Fruit fly (Drosophila melanogaster) whole organism, embryonic: ENCODE data around the gene Exn.

ENCODE experiments used
- Bgb ChIP-seq: fragments of 200-800 bp; sonication (Bioruptor generic); IDR thresholded peaks from 2 replicates; pipeline ENCODE4 v1.3.6; 2022; ENCODE audit warnings: missing biosample characterization, missing genetic modification characterization; ENCODE audit not compliant: partially characterized antibody
- BtbVII ChIP-seq: fragments of 200-800 bp; sonication (Bioruptor generic); optimal IDR thresholded peaks from 3 replicates; lab custom pipeline; 2017; ENCODE audit warnings: missing biosample characterization, mild to moderate bottlenecking, missing genetic modification characterization
- C15 ChIP-seq: fragments of 200-800 bp; sonication (Bioruptor generic); IDR thresholded peaks from 3 replicates; pipeline ENCODE4 v1.3.6; 2022; ENCODE audit warnings: missing biosample characterization, missing genetic modification characterization
- CG10543 ChIP-seq: fragments of 200-800 bp; sonication (Bioruptor generic); optimal IDR thresholded peaks from 3 replicates; lab custom pipeline; 2017; ENCODE audit warnings: missing biosample characterization, mild to moderate bottlenecking, missing genetic modification characterization, moderate library complexity
- CG11398 ChIP-seq: fragments of 200-800 bp; sonication (Bioruptor generic); optimal IDR thresholded peaks from 2 replicates; lab custom pipeline; 2016; ENCODE audit warnings: missing biosample characterization, missing genetic modification characterization
- CG12071 ChIP-seq: fragments of 200-800 bp; sonication (Bioruptor generic); optimal IDR thresholded peaks from 3 replicates; lab custom pipeline; 2018; ENCODE audit warnings: missing biosample characterization, mild to moderate bottlenecking, missing genetic modification characterization
- CG12236 ChIP-seq: fragments of 200-800 bp; sonication (Bioruptor generic); optimal IDR thresholded peaks from 2 replicates; lab custom pipeline; 2016; ENCODE audit warnings: missing biosample characterization, missing genetic modification characterization
- CG12769 ChIP-seq: fragments of 200-800 bp; sonication (Bioruptor generic); optimal IDR thresholded peaks from 2 replicates; lab custom pipeline; 2019; ENCODE audit warnings: missing biosample characterization, mild to moderate bottlenecking, missing genetic modification characterization, moderate library complexity
- CG15601 ChIP-seq: fragments of 200-800 bp; sonication (Bioruptor generic); optimal IDR thresholded peaks from 3 replicates; lab custom pipeline; 2019; ENCODE audit warnings: missing biosample characterization, mild to moderate bottlenecking, missing genetic modification characterization, moderate library complexity
- CG1603 ChIP-seq: fragments of 200-800 bp; sonication (Bioruptor generic); optimal IDR thresholded peaks from 2 replicates; lab custom pipeline; 2019; ENCODE audit warnings: missing biosample characterization, mild to moderate bottlenecking, missing genetic modification characterization, moderate library complexity
- CG32532 ChIP-seq: fragments of 200-800 bp; sonication (Bioruptor generic); IDR thresholded peaks from 2 replicates; pipeline ENCODE4 v1.3.6; 2022; ENCODE audit warnings: missing biosample characterization, missing genetic modification characterization
- CG33557 ChIP-seq: fragments of 200-800 bp; sonication (Bioruptor generic); optimal IDR thresholded peaks from 2 replicates; lab custom pipeline; 2019; ENCODE audit warnings: missing biosample characterization, mild to moderate bottlenecking, missing genetic modification characterization, moderate library complexity
- CG34376 ChIP-seq: fragments of 200-800 bp; sonication (Bioruptor generic); optimal IDR thresholded peaks from 2 replicates; lab custom pipeline; 2018; ENCODE audit warnings: missing biosample characterization, mild to moderate bottlenecking, missing genetic modification characterization
- CG3847 ChIP-seq: fragments of 200-800 bp; sonication (Bioruptor generic); IDR thresholded peaks from 2 replicates; pipeline ENCODE4 v1.3.6; 2022; ENCODE audit warnings: missing biosample characterization, missing genetic modification characterization
- CG4820 ChIP-seq: fragments of 200-800 bp; sonication (Bioruptor generic); optimal IDR thresholded peaks from 3 replicates; lab custom pipeline; 2016; ENCODE audit warnings: missing biosample characterization, missing genetic modification characterization
- CG6813 ChIP-seq: fragments of 200-800 bp; sonication (Bioruptor generic); optimal IDR thresholded peaks from 2 replicates; lab custom pipeline; 2017; ENCODE audit warnings: missing biosample characterization, missing genetic modification characterization, mild to moderate bottlenecking, moderate library complexity, missing genetic modification reagents
- CrebB ChIP-seq: fragments of 200-800 bp; sonication (Bioruptor generic); optimal IDR thresholded peaks from 3 replicates; lab custom pipeline; 2018; ENCODE audit warnings: missing biosample characterization, mild to moderate bottlenecking, missing genetic modification characterization
- Dref ChIP-seq: fragments of 200-800 bp; sonication (Bioruptor generic); IDR thresholded peaks from 2 replicates; pipeline ENCODE4 v1.3.6; 2022; ENCODE audit warnings: missing biosample characterization, missing genetic modification characterization
- E2f2 ChIP-seq: fragments of 200-800 bp; sonication (Bioruptor generic); IDR thresholded peaks from 2 replicates; pipeline ENCODE4 v1.3.6; 2022; ENCODE audit warnings: missing biosample characterization, missing genetic modification characterization
- Fer1 ChIP-seq: fragments of 200-800 bp; sonication (Bioruptor generic); optimal IDR thresholded peaks from 2 replicates; lab custom pipeline; 2017; ENCODE audit warnings: missing biosample characterization, mild to moderate bottlenecking, missing genetic modification characterization
- GATAe ChIP-seq: fragments of 200-800 bp; sonication (Bioruptor generic); conservative IDR thresholded peaks from 2 replicates; pipeline ENCODE4 v1.3.6; 2022; ENCODE audit warnings: missing biosample characterization, missing genetic modification characterization
- HHEX ChIP-seq: fragments of 200-800 bp; sonication (Bioruptor generic); optimal IDR thresholded peaks from 3 replicates; lab custom pipeline; 2017; ENCODE audit warnings: missing biosample characterization, mild to moderate bottlenecking, missing genetic modification characterization, missing genetic modification reagents
- Hr78 ChIP-seq, 2 experiments: fragments of 200-800 bp in 1 of 2; fragments of >200 bp in 1 of 2; sonication (Bioruptor generic) in 1 of 2; optimal IDR thresholded peaks; 2 replicates each; lab custom pipeline; 2017 to 2019; ENCODE audit warnings: missing biosample characterization in 2 of 2, missing genetic modification characterization in 2 of 2, mild to moderate bottlenecking in 1 of 2, moderate library complexity in 1 of 2
- MBD-R2 ChIP-seq: fragments of 200-800 bp; sonication (Bioruptor generic); IDR thresholded peaks from 2 replicates; pipeline ENCODE4 v1.3.6; 2022; ENCODE audit warnings: missing biosample characterization, missing genetic modification characterization
- MTF-1 ChIP-seq: fragments of 200-800 bp; sonication (Bioruptor generic); optimal IDR thresholded peaks from 2 replicates; lab custom pipeline; 2018; ENCODE audit warnings: missing biosample characterization, mild to moderate bottlenecking, missing genetic modification characterization, borderline replicate concordance
- Meics ChIP-seq: fragments of 200-800 bp; sonication (Bioruptor generic); optimal IDR thresholded peaks from 2 replicates; lab custom pipeline; 2017; ENCODE audit warnings: missing biosample characterization, mild to moderate bottlenecking, missing genetic modification characterization
- Mrtf ChIP-seq: fragments of 200-800 bp; sonication (Bioruptor generic); IDR thresholded peaks from 3 replicates; pipeline ENCODE4 v1.3.6; 2022; ENCODE audit warnings: missing biosample characterization, missing genetic modification characterization
- NC2α ChIP-seq: fragments of 200-800 bp; sonication (Bioruptor generic); optimal IDR thresholded peaks from 2 replicates; lab custom pipeline; 2016; ENCODE audit warnings: missing biosample characterization, missing genetic modification characterization
- NFAT ChIP-seq: fragments of 200-800 bp; sonication (Bioruptor generic); IDR thresholded peaks from 2 replicates; pipeline ENCODE4 v1.3.6; 2022; ENCODE audit warnings: missing biosample characterization, missing genetic modification characterization
- Opbp ChIP-seq: fragments of 200-800 bp; sonication (Bioruptor generic); IDR thresholded peaks from 3 replicates; pipeline ENCODE4 v1.3.6; 2022; ENCODE audit warnings: missing biosample characterization, missing genetic modification characterization; ENCODE audit not compliant: partially characterized antibody
- Taf1 ChIP-seq: fragments of 200-800 bp; sonication (Bioruptor generic); IDR thresholded peaks from 2 replicates; pipeline ENCODE4 v1.3.6; 2022; ENCODE audit warnings: missing biosample characterization, missing genetic modification characterization
- Trl ChIP-seq, 3 experiments: fragments of >200 bp in 2 of 3; fragments of 200-800 bp in 1 of 3; sonication (Bioruptor generic) in 1 of 3; optimal IDR thresholded peaks; 2 replicates in 1 of 3; 3 replicates in 2 of 3; lab custom pipeline; 2016 to 2017; ENCODE audit warnings: missing biosample characterization in 1 of 3, missing genetic modification characterization in 1 of 3
- ase ChIP-seq: fragments of 200-800 bp; sonication (Bioruptor generic); IDR thresholded peaks from 3 replicates; pipeline ENCODE4 v1.3.6; 2022; ENCODE audit warnings: missing biosample characterization, missing genetic modification characterization
- crol ChIP-seq: fragments of 200-800 bp; sonication (Bioruptor generic); IDR thresholded peaks from 2 replicates; pipeline ENCODE4 v1.3.6; 2022; ENCODE audit warnings: missing biosample characterization, missing genetic modification characterization
- cwo ChIP-seq: fragments of 200-800 bp; sonication (Bioruptor generic); optimal IDR thresholded peaks from 3 replicates; lab custom pipeline; 2017; ENCODE audit warnings: missing biosample characterization, missing genetic modification characterization, mild to moderate bottlenecking, moderate library complexity, missing genetic modification reagents
- gcm ChIP-seq: fragments of 200-800 bp; sonication (Bioruptor generic); optimal IDR thresholded peaks from 2 replicates; lab custom pipeline; 2019; ENCODE audit warnings: missing biosample characterization, mild to moderate bottlenecking, missing genetic modification characterization, moderate library complexity
- jumu ChIP-seq: fragments of 200-800 bp; sonication (Bioruptor generic); optimal IDR thresholded peaks from 3 replicates; lab custom pipeline; 2016; ENCODE audit warnings: missing biosample characterization, missing genetic modification characterization
- lab ChIP-seq: fragments of 200-800 bp; sonication (Bioruptor generic); optimal IDR thresholded peaks from 3 replicates; lab custom pipeline; 2017; ENCODE audit warnings: missing biosample characterization, missing genetic modification characterization, mild to moderate bottlenecking, moderate library complexity, missing genetic modification reagents
- nerfin-1 ChIP-seq: fragments of 200-800 bp; sonication (Bioruptor generic); optimal IDR thresholded peaks from 3 replicates; lab custom pipeline; 2019; ENCODE audit warnings: missing biosample characterization, mild to moderate bottlenecking, missing genetic modification characterization, moderate library complexity
- odd ChIP-seq: fragments of 200-800 bp; sonication (Bioruptor generic); optimal IDR thresholded peaks from 2 replicates; lab custom pipeline; 2017; ENCODE audit warnings: missing biosample characterization, mild to moderate bottlenecking, missing genetic modification characterization
- pros ChIP-seq: fragments of 200-800 bp; sonication (Bioruptor generic); optimal IDR thresholded peaks from 3 replicates; lab custom pipeline; 2019; ENCODE audit warnings: missing biosample characterization, mild to moderate bottlenecking, missing genetic modification characterization, moderate library complexity
- ranshi ChIP-seq: fragments of 200-800 bp; sonication (Bioruptor generic); IDR thresholded peaks from 2 replicates; pipeline ENCODE4 v1.3.6; 2022; ENCODE audit warnings: missing biosample characterization, missing genetic modification characterization
- schlank ChIP-seq: fragments of 200-800 bp; sonication (Bioruptor generic); optimal IDR thresholded peaks from 2 replicates; lab custom pipeline; 2018; ENCODE audit warnings: missing biosample characterization, mild to moderate bottlenecking, missing genetic modification characterization
- sug ChIP-seq: fragments of 200-800 bp; optimal IDR thresholded peaks from 2 replicates; lab custom pipeline; 2019; ENCODE audit warnings: missing biosample characterization, mild to moderate bottlenecking, missing genetic modification characterization, moderate library complexity
- tap ChIP-seq: fragments of 200-800 bp; optimal IDR thresholded peaks from 3 replicates; lab custom pipeline; 2019; ENCODE audit warnings: missing biosample characterization, mild to moderate bottlenecking, missing genetic modification characterization, moderate library complexity
- unc-4 ChIP-seq: fragments of 200-800 bp; sonication (Bioruptor generic); IDR thresholded peaks from 2 replicates; pipeline ENCODE4 v1.3.6; 2022; ENCODE audit warnings: missing biosample characterization, missing genetic modification characterization; ENCODE audit not compliant: partially characterized antibody
- vvl ChIP-seq: fragments of 200-800 bp; sonication (Bioruptor generic); IDR thresholded peaks from 2 replicates; pipeline ENCODE4 v1.3.6; 2022; ENCODE audit warnings: missing biosample characterization, missing genetic modification characterization
- z ChIP-seq: fragments of 200-800 bp; sonication (Bioruptor generic); IDR thresholded peaks from 3 replicates; pipeline ENCODE4 v1.3.6; 2022; ENCODE audit warnings: missing biosample characterization, missing genetic modification characterization

The Exn gene

dm6 chr3L:16969652-16970109 lies at the start of gene Exn:
Gene Exn (plus strand): TSS chr3L:16970013.
- TF ChIP-seq CG1603 (tag; lab: Kevin White, UChicago) (no peak), crol (GFP tag; lab: Robert Waterston, UW) (peak; percentile 92), ranshi (GFP tag; lab: Robert Waterston, UW) (peak; percentile 36; the same call in 1 of the 2 replicates), CG4820 (GFP tag; lab: Kevin White, UChicago) (no peak), BtbVII (GFP tag; lab: Kevin White, UChicago) (peak; percentile 40), CG3847 (GFP tag; lab: Robert Waterston, UW) (peak; percentile 49; the same call in 1 of the 2 replicates), Opbp (GFP tag; lab: Robert Waterston, UW) (0 out of 3 replicates have a peak, but pooled peaks have one; percentile 33), cwo (GFP tag; lab: Kevin White, UChicago) (peak; percentile 59), GATAe (GFP tag; lab: Robert Waterston, UW) (peak; percentile 59), CG32532 (GFP tag; lab: Robert Waterston, UW) (peak; percentile 76; the same call in 1 of the 2 replicates), E2f2 (GFP tag; lab: Robert Waterston, UW) (peak; percentile 34; the same call in 1 of the 2 replicates), CG10543 (GFP tag; lab: Kevin White, UChicago) (peak; percentile 85), odd (GFP tag; lab: Kevin White, UChicago) (peak; percentile 34), CG15601 (tag; lab: Kevin White, UChicago) (peak; percentile 82), Fer1 (GFP tag; lab: Kevin White, UChicago) (peak; percentile 76), sug (tag; lab: Kevin White, UChicago) (peak; percentile 66), gcm (GFP tag; lab: Kevin White, UChicago) (peak; percentile 38), Bgb (GFP tag; lab: Robert Waterston, UW) (peak; percentile 35; the same call in 1 of the 2 replicates), CrebB (tag; lab: Kevin White, UChicago) (peak; percentile 45), CG12769 (peak; percentile 94), jumu (GFP tag; lab: Kevin White, UChicago) (peak; percentile 12), HHEX (GFP tag; lab: Kevin White, UChicago) (peak; percentile 58), NC2α (GFP tag; lab: Kevin White, UChicago) (no peak), MBD-R2 (GFP tag; lab: Robert Waterston, UW) (peak; percentile 26; the same call in 1 of the 2 replicates), Hr78 (GFP tag; optimal IDR thresholded peaks at IDR 0.05; lab: Kevin White, UChicago) (peak in 1 of 2 experiments; percentile 98), schlank (tag; lab: Kevin White, UChicago) (peak; percentile 52), CG33557 (no peak), MTF-1 (peak; percentile 28), CG12071 (GFP tag; lab: Kevin White, UChicago) (peak; percentile 22), ase (GFP tag; lab: Robert Waterston, UW) (0 out of 3 replicates have a peak, but pooled peaks have one; percentile 31), CG34376 (peak; percentile 87), pros (GFP tag; lab: Kevin White, UChicago) (peak; percentile 38), z (GFP tag; lab: Robert Waterston, UW) (0 out of 3 replicates have a peak, but pooled peaks have one; percentile 31), CG6813 (GFP tag; lab: Kevin White, UChicago) (peak; percentile 11), vvl (GFP tag; lab: Robert Waterston, UW) (peak; percentile 71), Trl (optimal IDR thresholded peaks at IDR 0.05; lab: Kevin White, UChicago) (peak; percentile 55 to 74), Trl (GFP tag; optimal IDR thresholded peaks at IDR 0.05; lab: Kevin White, UChicago) (peak; percentile 4), unc-4 (GFP tag; lab: Robert Waterston, UW) (no peak), lab (GFP tag; lab: Kevin White, UChicago) (peak; percentile 78), nerfin-1 (tag; lab: Kevin White, UChicago) (no peak), Mrtf (GFP tag; lab: Robert Waterston, UW) (no peak), tap (tag; lab: Kevin White, UChicago) (peak; percentile 23), NFAT (GFP tag; lab: Robert Waterston, UW) (0 out of 2 replicates have a peak, but pooled peaks have one; percentile 29), C15 (no peak), Meics (GFP tag; lab: Kevin White, UChicago) (peak; percentile 22), Dref (GFP tag; lab: Robert Waterston, UW) (no peak), Taf1 (GFP tag; lab: Robert Waterston, UW) (0 out of 2 replicates have a peak, but pooled peaks have one; percentile 26), CG11398 (GFP tag; lab: Kevin White, UChicago) (no peak), CG12236 (GFP tag; lab: Kevin White, UChicago) (no peak)
